Fruit fly (Drosophila melanogaster): ENCODE results near the gene CG31560.

dm6 chr3R:6303738-6304137, 6.0 kb upstream of the CG31560 start, which contains the start of gene CG46396:
- TF ChIP-seq psq (optimal IDR thresholded peaks at IDR 0.05) (no peak), usp (GFP tag; optimal IDR thresholded peaks at IDR 0.05) (no peak), CG8478 (optimal IDR thresholded peaks at IDR 0.05) (no peak), pan (optimal IDR thresholded peaks at IDR 0.05) (no peak), EcR (GFP tag; optimal IDR thresholded peaks at IDR 0.05) (no peak)
